Worm (Caenorhabditis elegans): ENCODE data around the gene M04C3.1.

The M04C3.1 gene

ce11 chrV:19398882-19399281 is 46.5 kb downstream of the M04C3.1 start, which contains the start of gene C25F9.13:
Gene C25F9.13, minus strand, starts transcription at chrV:19398982.
- no peak for TF ChIP-seq nfya-1 (tag; optimal IDR thresholded peaks at IDR 0.05)
- TF ChIP-seq fax-1 (tag; optimal IDR thresholded peaks at IDR 0.05): no peak
- no peak for TF ChIP-seq hlh-30 (tag; optimal IDR thresholded peaks at IDR 0.05; ENCODE audit: insufficient read depth)
- no peak for TF ChIP-seq hlh-13 (GFP tag; optimal IDR thresholded peaks at IDR 0.05)

ce11 chrV:19398396-19398795 is 47.0 kb downstream of the M04C3.1 start:
- TF ChIP-seq ceh-22 (tag; optimal IDR thresholded peaks at IDR 0.05) (no peak), pat-9 (tag; optimal IDR thresholded peaks at IDR 0.05) (no peak), pqm-1 (tag; optimal IDR thresholded peaks at IDR 0.05) (no peak), ceh-24 (tag; optimal IDR thresholded peaks at IDR 0.05) (no peak), pros-1 (tag; optimal IDR thresholded peaks at IDR 0.05) (no peak), ceh-48 (tag; optimal IDR thresholded peaks at IDR 0.05) (no peak), rnt-1 (tag; optimal IDR thresholded peaks at IDR 0.05) (no peak), pha-2 (tag; optimal IDR thresholded peaks at IDR 0.05) (no peak), madf-2 (tag; optimal IDR thresholded peaks at IDR 0.05) (no peak), fkh-10 (GFP tag; optimal IDR thresholded peaks at IDR 0.05) (no peak), elt-4 (tag; optimal IDR thresholded peaks at IDR 0.05) (no peak), hlh-15 (tag; optimal IDR thresholded peaks at IDR 0.05) (no peak), nhr-11 (tag; optimal IDR thresholded peaks at IDR 0.05) (no peak), unc-3 (GFP tag; conservative IDR thresholded peaks at IDR 0.05) (no peak), unc-3 (tag; optimal IDR thresholded peaks at IDR 0.05) (no peak), syd-9 (tag; optimal IDR thresholded peaks at IDR 0.05) (no peak), pha-4 (tag; optimal IDR thresholded peaks at IDR 0.05) (no peak), hlh-8 (tag; optimal IDR thresholded peaks at IDR 0.05) (no peak), hlh-6 (tag; optimal IDR thresholded peaks at IDR 0.05) (no peak), T23F11.4 (GFP tag; optimal IDR thresholded peaks at IDR 0.05) (no peak)

ce11 chrV:19396576-19397313 is 48.7 kb downstream of the M04C3.1 start:
- TF ChIP-seq che-1 (tag; optimal IDR thresholded peaks at IDR 0.05) (no peak), ceh-22 (tag; optimal IDR thresholded peaks at IDR 0.05) (no peak), eyg-1 (tag; optimal IDR thresholded peaks at IDR 0.05) (no peak), dve-1 (tag; optimal IDR thresholded peaks at IDR 0.05) (no peak), tbx-7 (tag; optimal IDR thresholded peaks at IDR 0.05) (no peak), madf-2 (tag; optimal IDR thresholded peaks at IDR 0.05) (no peak), ceh-2 (tag; optimal IDR thresholded peaks at IDR 0.05) (no peak), nhr-11 (tag; optimal IDR thresholded peaks at IDR 0.05) (no peak), zip-5 (tag; optimal IDR thresholded peaks at IDR 0.05) (no peak), pha-4 (tag; optimal IDR thresholded peaks at IDR 0.05) (no peak), nhr-232 (tag; optimal IDR thresholded peaks at IDR 0.05) (no peak), ceh-6 (GFP tag; optimal IDR thresholded peaks at IDR 0.05) (no peak), hlh-8 (tag; optimal IDR thresholded peaks at IDR 0.05) (no peak)

ce11 chrV:19394750-19395149 is 50.7 kb downstream of the M04C3.1 start, which contains the start of gene C25F9.8:
Gene C25F9.8, plus strand, starts transcription at chrV:19395050.
- TF ChIP-seq nfya-1 (tag; optimal IDR thresholded peaks at IDR 0.05): no peak
- no peak for TF ChIP-seq ceh-19 (GFP tag; optimal IDR thresholded peaks at IDR 0.05)

- TF ChIP-seq sox-4 (tag; optimal IDR thresholded peaks at IDR 0.05): no peak
- no peak for TF ChIP-seq hlh-15 (tag; optimal IDR thresholded peaks at IDR 0.05)
- peak; percentile 58 for TF ChIP-seq pha-2 (tag; optimal IDR thresholded peaks at IDR 0.05)
- TF ChIP-seq ceh-6 (GFP tag; optimal IDR thresholded peaks at IDR 0.05): no peak
- peak; percentile 16 for TF ChIP-seq ceh-14 (tag; optimal IDR thresholded peaks at IDR 0.05)
- TF ChIP-seq tbx-7 (tag; optimal IDR thresholded peaks at IDR 0.05): no peak
Measured at ce11 chrV:19391242-19391641, 54.2 kb downstream of the M04C3.1 start.
